Worm (Caenorhabditis elegans): ENCODE data around the gene fbxa-202.

Gene fbxa-202

ce11 chrV:6346043-6346618, 19.1 kb downstream of the fbxa-202 start (continued):
- no peak for TF ChIP-seq unc-30 (tag; optimal IDR thresholded peaks at IDR 0.05)
- TF ChIP-seq efl-1 (optimal IDR thresholded peaks at IDR 0.05) = no peak
- peak in 1 of 2 experiments; percentile 10 for TF ChIP-seq efl-1 (GFP tag; optimal IDR thresholded peaks at IDR 0.05 in 1 of 2)
- no peak for TF ChIP-seq unc-98 (GFP tag; IDR thresholded peaks at IDR 0.05)
- TF ChIP-seq lin-13 (GFP tag; optimal IDR thresholded peaks at IDR 0.05) = no peak
- peak in 1 of 2 experiments; percentile 19 for TF ChIP-seq lsy-2 (tag; optimal IDR thresholded peaks at IDR 0.05)
- TF ChIP-seq ceh-82 (tag; optimal IDR thresholded peaks at IDR 0.05) = peak in 1 of 3 experiments; percentile 3
- no peak for TF ChIP-seq snpc-4 (tag; optimal IDR thresholded peaks at IDR 0.05)
- TF ChIP-seq vab-15 (tag; optimal IDR thresholded peaks at IDR 0.05) = no peak
- TF ChIP-seq egl-27 (tag; optimal IDR thresholded peaks at IDR 0.05) = no peak
- peak; percentile 51 for TF ChIP-seq nhr-71 (tag; optimal IDR thresholded peaks at IDR 0.05)

- TF ChIP-seq efl-1 (optimal IDR thresholded peaks at IDR 0.05) = no peak
- peak in 1 of 2 experiments; percentile 89 for TF ChIP-seq efl-1 (GFP tag; optimal IDR thresholded peaks at IDR 0.05 in 1 of 2)
- TF ChIP-seq dpl-1 (GFP tag; optimal IDR thresholded peaks at IDR 0.05) = no peak
- TF ChIP-seq tbx-2 (tag; optimal IDR thresholded peaks at IDR 0.05) = no peak
- TF ChIP-seq zip-4 (GFP tag; optimal IDR thresholded peaks at IDR 0.05) = no peak
- peak; percentile 5 for TF ChIP-seq nhr-90 (tag; optimal IDR thresholded peaks at IDR 0.05; ENCODE audit: poor library complexity)
- peak; percentile 70 for TF ChIP-seq elt-2 (tag; optimal IDR thresholded peaks at IDR 0.05)
- peak in 1 of 2 experiments; percentile 49 for TF ChIP-seq lin-35 (GFP tag; optimal IDR thresholded peaks at IDR 0.05)
- peak; percentile 84 for TF ChIP-seq pqm-1 (tag; optimal IDR thresholded peaks at IDR 0.05)
- TF ChIP-seq C04F5.9 (tag; optimal IDR thresholded peaks at IDR 0.05) = no peak
Measured at ce11 chrV:6346906-6347305, 19.8 kb downstream of the fbxa-202 start.

DNA sequence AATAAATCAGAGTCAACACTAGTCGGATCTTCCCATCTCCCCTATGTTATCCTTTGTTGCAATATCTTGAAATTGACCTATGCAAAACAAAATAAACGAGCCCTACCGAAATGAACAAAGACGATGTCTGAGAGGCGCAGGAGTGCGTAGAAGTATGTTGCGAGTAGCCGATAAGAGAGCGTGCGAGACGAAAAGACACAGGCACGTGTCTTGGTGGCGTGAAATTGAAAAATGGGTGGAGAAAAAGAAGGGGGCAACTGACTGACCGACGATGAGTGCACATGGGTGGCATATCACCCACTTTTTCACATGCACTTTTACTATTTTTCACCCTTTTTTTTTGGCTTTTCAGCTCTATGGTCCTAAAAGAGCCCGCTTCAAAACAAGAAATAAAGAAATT, 21.1 kb downstream of the fbxa-202 start:
- TF ChIP-seq jun-1 (tag; optimal IDR thresholded peaks at IDR 0.05) (no peak), alr-1 (tag; optimal IDR thresholded peaks at IDR 0.05; ENCODE audit: borderline replicate concordance) (no peak), mdl-1 (tag; optimal IDR thresholded peaks at IDR 0.05) (peak in 1 of 2 experiments; percentile 81), snpc-4 (tag; optimal IDR thresholded peaks at IDR 0.05) (no peak), unc-30 (tag; optimal IDR thresholded peaks at IDR 0.05) (no peak), F16B12.6 (tag; optimal IDR thresholded peaks at IDR 0.05) (no peak), lin-35 (GFP tag; optimal IDR thresholded peaks at IDR 0.05) (peak; percentile 15 to 58), blmp-1 (tag; optimal IDR thresholded peaks at IDR 0.05) (peak; percentile 48), C16A3.4 (tag; optimal IDR thresholded peaks at IDR 0.05) (no peak), fkh-8 (tag; optimal IDR thresholded peaks at IDR 0.05) (no peak), xbp-1 (tag; optimal IDR thresholded peaks at IDR 0.05) (no peak), aly-2 (tag; optimal IDR thresholded peaks at IDR 0.05) (no peak), elt-2 (tag; optimal IDR thresholded peaks at IDR 0.05) (no peak), unc-98 (GFP tag; IDR thresholded peaks at IDR 0.05) (no peak), aha-1 (tag; optimal IDR thresholded peaks at IDR 0.05) (no peak), ztf-4 (tag; optimal IDR thresholded peaks at IDR 0.05) (no peak), ceh-88 (GFP tag; IDR thresholded peaks at IDR 0.05) (no peak), pqm-1 (tag; optimal IDR thresholded peaks at IDR 0.05) (no peak), unc-86 (tag; optimal IDR thresholded peaks at IDR 0.05) (peak; percentile 31), lsy-2 (tag; optimal IDR thresholded peaks at IDR 0.05) (peak in 1 of 2 experiments; percentile 37), ceh-82 (tag; optimal IDR thresholded peaks at IDR 0.05) (peak in 2 of 3 experiments; percentile 46 to 49), mef-2 (tag; optimal IDR thresholded peaks at IDR 0.05) (no peak), ztf-11 (tag; optimal IDR thresholded peaks at IDR 0.05) (no peak), egl-13 (tag; optimal IDR thresholded peaks at IDR 0.05) (no peak), mep-1 (tag; optimal IDR thresholded peaks at IDR 0.05) (peak; percentile 25), lir-3 (tag; optimal IDR thresholded peaks at IDR 0.05; ENCODE audit: poor library complexity) (no peak), lin-14 (GFP tag; optimal IDR thresholded peaks at IDR 0.05) (peak; percentile 85), fkh-10 (GFP tag; optimal IDR thresholded peaks at IDR 0.05) (no peak), sptf-1 (tag; optimal IDR thresholded peaks at IDR 0.05) (no peak), lin-13 (GFP tag; optimal IDR thresholded peaks at IDR 0.05) (no peak), dpl-1 (GFP tag; optimal IDR thresholded peaks at IDR 0.05) (peak in 1 of 3 experiments; percentile 37), nhr-71 (tag; optimal IDR thresholded peaks at IDR 0.05) (peak; percentile 33), snu-23 (GFP tag; optimal IDR thresholded peaks at IDR 0.05) (peak; percentile 50), rnt-1 (tag; optimal IDR thresholded peaks at IDR 0.05) (peak; percentile 35), efl-1 (optimal IDR thresholded peaks at IDR 0.05) (peak in 1 of 2 experiments; percentile 26), efl-1 (GFP tag; optimal IDR thresholded peaks at IDR 0.05 in 1 of 2) (no peak), nhr-85 (tag) (no peak), unc-62 (GFP tag; optimal IDR thresholded peaks at IDR 0.05) (no peak), fkh-4 (tag; optimal IDR thresholded peaks at IDR 0.05; ENCODE audit: borderline replicate concordance) (no peak), hlh-17 (GFP tag; optimal IDR thresholded peaks at IDR 0.05; ENCODE audit: borderline replicate concordance) (no peak)

Measured in whole organism, L1 larva.